Fruit fly (Drosophila melanogaster) whole organism, embryonic: ENCODE results near the gene Mlc1.

Source experiments
- CG12299 ChIP-seq: fragments of 200-800 bp; sonication (Bioruptor generic); optimal IDR thresholded peaks from 2 replicates; lab custom pipeline; 2018; ENCODE audit warnings: missing biosample characterization, mild to moderate bottlenecking, missing genetic modification characterization
- CG17612 ChIP-seq: fragments of 200-800 bp; sonication (Bioruptor generic); IDR thresholded peaks from 2 replicates; pipeline ENCODE4 v1.3.6; 2022; ENCODE audit warnings: missing biosample characterization, missing genetic modification characterization
- CG7372 ChIP-seq: fragments of 200-800 bp; sonication (Bioruptor generic); IDR thresholded peaks from 2 replicates; pipeline ENCODE4 v1.3.6; 2022; ENCODE audit warnings: missing biosample characterization, missing genetic modification characterization
- CG7745 ChIP-seq: fragments of 200-800 bp; sonication (Bioruptor generic); optimal IDR thresholded peaks from 2 replicates; lab custom pipeline; 2018; ENCODE audit warnings: missing biosample characterization, mild to moderate bottlenecking, missing genetic modification characterization, moderate library complexity
- Fer2 ChIP-seq: fragments of 200-800 bp; sonication (Bioruptor generic); optimal IDR thresholded peaks from 2 replicates; lab custom pipeline; 2018; ENCODE audit warnings: missing biosample characterization, mild to moderate bottlenecking, missing genetic modification characterization, moderate library complexity
- Med ChIP-seq: fragments of 200-800 bp; sonication (Bioruptor generic); peaks from one replicate; lab custom pipeline; 2016; ENCODE audit warnings: missing biosample characterization, missing genetic modification characterization, mild to moderate bottlenecking, inconsistent platforms, moderate library complexity
- row ChIP-seq: fragments of 200-800 bp; sonication (Bioruptor generic); IDR thresholded peaks from 3 replicates; pipeline ENCODE4 v1.3.6; 2022; ENCODE audit warnings: missing biosample characterization, missing genetic modification characterization

- no peak for TF ChIP-seq CG7372 (GFP tag; lab: Robert Waterston, UW)
- no peak for TF ChIP-seq Fer2 (tag; lab: Kevin White, UChicago)
- no peak for TF ChIP-seq CG12299
- no peak for TF ChIP-seq row
- no peak for TF ChIP-seq CG17612
- no peak for TF ChIP-seq CG7745 (tag; lab: Kevin White, UChicago)
- no peak for TF ChIP-seq Med
These were observed 12.2 kb downstream of the Mlc1 start for dm6 chr3R:27647817-27648216.
